Worm (Caenorhabditis elegans) whole organism, L3 larva: Measurements from ENCODE around the gene T28A8.5.

Experiments used
- ama-1 ChIP-seq: fragments of 150-350 bp; optimal IDR thresholded peaks from 2 replicates; lab custom pipeline; 2018
- ceh-16 ChIP-seq: sonication (generic microtip); optimal IDR thresholded peaks from 2 replicates; lab custom pipeline; 2017; ENCODE audit warnings: missing biosample characterization, missing genetic modification characterization
- nhr-77 ChIP-seq: fragments of 150-350 bp; optimal IDR thresholded peaks from 2 replicates; lab custom pipeline; 2014; ENCODE audit warnings: missing biosample characterization, missing genetic modification characterization
- pha-4 ChIP-seq: fragments of 150-350 bp; optimal IDR thresholded peaks from 2 replicates; lab custom pipeline; 2014; ENCODE audit warnings: missing biosample characterization, missing genetic modification reagents, missing genetic modification characterization
- pqm-1 ChIP-seq: fragments of 150-350 bp; optimal IDR thresholded peaks from 2 replicates; lab custom pipeline; 2017; ENCODE audit warnings: missing biosample characterization, missing genetic modification characterization, inconsistent platforms
- sea-2 ChIP-seq: fragments of 150-350 bp; sonication (generic microtip); optimal IDR thresholded peaks from 4 replicates; lab custom pipeline; 2014; ENCODE audit warnings: missing biosample characterization, missing genetic modification reagents, missing genetic modification characterization
- skn-1 ChIP-seq: fragments of 150-350 bp; optimal IDR thresholded peaks from 2 replicates; lab custom pipeline; 2014; ENCODE audit warnings: missing biosample characterization, missing genetic modification characterization
- snpc-4 ChIP-seq: fragments of 150-350 bp; optimal IDR thresholded peaks from 2 replicates; lab custom pipeline; 2014; ENCODE audit warnings: missing biosample characterization, missing genetic modification characterization
- tbx-2 ChIP-seq: sonication (generic microtip); optimal IDR thresholded peaks from 2 replicates; lab custom pipeline; 2016; ENCODE audit warnings: mild to moderate bottlenecking, missing genetic modification characterization, missing compliant biosample characterization

DNA sequence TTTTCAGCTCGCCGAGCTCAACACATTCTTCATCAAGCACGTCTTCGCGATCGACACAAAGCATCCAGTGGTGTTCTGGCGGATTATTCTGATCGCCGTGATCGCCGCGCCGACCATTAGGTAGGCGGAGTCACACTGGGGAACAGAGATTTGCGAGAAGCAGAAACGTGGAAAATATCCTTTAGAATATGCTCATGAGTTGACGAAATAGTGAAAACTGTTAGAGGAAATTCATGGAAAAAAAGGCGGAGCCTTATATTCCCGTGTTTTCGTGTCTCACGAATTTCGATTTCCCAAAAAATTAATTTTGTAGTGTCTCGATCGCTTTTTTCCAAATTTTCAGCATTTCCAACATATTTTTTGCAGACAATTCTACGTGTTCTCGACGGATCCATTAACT is 26.9 kb upstream of the T28A8.5 start:
- TF ChIP-seq nhr-77 (tag; lab: Kevin White, UChicago) (no peak), pha-4 (no peak), snpc-4 (tag; lab: Kevin White, UChicago) (no peak), skn-1 (tag; lab: Kevin White, UChicago) (no peak), ceh-16 (tag; lab: Kevin White, UChicago) (no peak), tbx-2 (tag; lab: Kevin White, UChicago) (no peak), ama-1 (lab: Kevin White, UChicago) (no peak), sea-2 (GFP tag; lab: Kevin White, UChicago) (no peak), pqm-1 (tag; lab: Kevin White, UChicago) (no peak)
